Worm (Caenorhabditis elegans): ENCODE data around the gene nsph-3.2.
A peak's percentile ranks its signal among the peaks of the same experiment; 100 is the strongest.

Gene nsph-3.2

ce11 chrIV:10111441-10111840 is 1.2 kb upstream of the nsph-3.2 start, which contains the start of gene spch-1:
Gene spch-1 (minus strand): TSS chrIV:10111541.
- no peak for TF ChIP-seq ref-1 (GFP tag; conservative IDR thresholded peaks at IDR 0.05)
- no peak for TF ChIP-seq ztf-29 (GFP tag; IDR thresholded peaks at IDR 0.05)
- TF ChIP-seq klf-2 (GFP tag; conservative IDR thresholded peaks at IDR 0.05), result no peak
- no peak for TF ChIP-seq T22C8.4 (GFP tag; IDR thresholded peaks at IDR 0.05)

- no peak for TF ChIP-seq med-1 (GFP tag; optimal IDR thresholded peaks at IDR 0.05; ENCODE audit: insufficient read depth)
- TF ChIP-seq ztf-23 (GFP tag; IDR thresholded peaks at IDR 0.05), result no peak
- no peak for TF ChIP-seq ztf-29 (GFP tag; IDR thresholded peaks at IDR 0.05)
- no peak for TF ChIP-seq flt-1 (GFP tag; IDR thresholded peaks at IDR 0.05)
- TF ChIP-seq T22C8.4 (GFP tag; IDR thresholded peaks at IDR 0.05), result no peak
- TF ChIP-seq klf-2 (GFP tag; conservative IDR thresholded peaks at IDR 0.05), result no peak
- TF ChIP-seq cog-1 (tag; optimal IDR thresholded peaks at IDR 0.05), result no peak
- no peak for TF ChIP-seq tab-1 (GFP tag; IDR thresholded peaks at IDR 0.05)
- no peak for TF ChIP-seq ref-1 (GFP tag; conservative IDR thresholded peaks at IDR 0.05)
Observed at ce11 chrIV:10115142-10115541, 2.5 kb downstream of the nsph-3.2 start, which contains the start of gene C04G2.10. Gene C04G2.10 (plus strand): TSS chrIV:10115442.

ce11 chrIV:10116765-10117164 is 4.1 kb downstream of the nsph-3.2 start:
- TF ChIP-seq med-1 (GFP tag; optimal IDR thresholded peaks at IDR 0.05; ENCODE audit: insufficient read depth) (no peak), tab-1 (GFP tag; IDR thresholded peaks at IDR 0.05) (no peak), flt-1 (GFP tag; IDR thresholded peaks at IDR 0.05) (no peak), ztf-29 (GFP tag; IDR thresholded peaks at IDR 0.05) (no peak), T22C8.4 (GFP tag; IDR thresholded peaks at IDR 0.05) (no peak), ztf-23 (GFP tag; IDR thresholded peaks at IDR 0.05) (no peak), ref-1 (GFP tag; conservative IDR thresholded peaks at IDR 0.05) (no peak), klf-2 (GFP tag; conservative IDR thresholded peaks at IDR 0.05) (no peak), cog-1 (tag; optimal IDR thresholded peaks at IDR 0.05) (no peak)

- TF ChIP-seq klf-2 (GFP tag; conservative IDR thresholded peaks at IDR 0.05) (no peak), tab-1 (GFP tag; IDR thresholded peaks at IDR 0.05) (no peak), cog-1 (tag; optimal IDR thresholded peaks at IDR 0.05) (no peak), med-1 (GFP tag; optimal IDR thresholded peaks at IDR 0.05; ENCODE audit: insufficient read depth) (no peak), ref-1 (GFP tag; conservative IDR thresholded peaks at IDR 0.05) (no peak), T22C8.4 (GFP tag; IDR thresholded peaks at IDR 0.05) (no peak), ztf-23 (GFP tag; IDR thresholded peaks at IDR 0.05) (no peak), flt-1 (GFP tag; IDR thresholded peaks at IDR 0.05) (no peak), ztf-29 (GFP tag; IDR thresholded peaks at IDR 0.05) (no peak)
Observed at ce11 chrIV:10122205-10122604, 9.5 kb downstream of the nsph-3.2 start, which contains the start of gene irld-21. Gene irld-21 (minus strand): TSS chrIV:10122305.

- no peak for TF ChIP-seq cog-1 (tag; optimal IDR thresholded peaks at IDR 0.05)
- no peak for TF ChIP-seq med-1 (GFP tag; optimal IDR thresholded peaks at IDR 0.05; ENCODE audit: insufficient read depth)
- no peak for TF ChIP-seq T22C8.4 (GFP tag; IDR thresholded peaks at IDR 0.05)
- TF ChIP-seq ztf-29 (GFP tag; IDR thresholded peaks at IDR 0.05), result no peak
- no peak for TF ChIP-seq klf-2 (GFP tag; conservative IDR thresholded peaks at IDR 0.05)
- TF ChIP-seq ref-1 (GFP tag; conservative IDR thresholded peaks at IDR 0.05), result no peak
- TF ChIP-seq flt-1 (GFP tag; IDR thresholded peaks at IDR 0.05), result no peak
- TF ChIP-seq ztf-23 (GFP tag; IDR thresholded peaks at IDR 0.05), result no peak
- no peak for TF ChIP-seq tab-1 (GFP tag; IDR thresholded peaks at IDR 0.05)
Observed at ce11 chrIV:10126544-10126943, 13.9 kb downstream of the nsph-3.2 start, which contains the start of gene ctf-18. Gene ctf-18 (minus strand): TSS chrIV:10126644.

- TF ChIP-seq med-1 (GFP tag; optimal IDR thresholded peaks at IDR 0.05; ENCODE audit: insufficient read depth), result no peak
- TF ChIP-seq cog-1 (tag; optimal IDR thresholded peaks at IDR 0.05), result no peak
- TF ChIP-seq T22C8.4 (GFP tag; IDR thresholded peaks at IDR 0.05), result no peak
- TF ChIP-seq klf-2 (GFP tag; conservative IDR thresholded peaks at IDR 0.05), result no peak
- TF ChIP-seq tab-1 (GFP tag; IDR thresholded peaks at IDR 0.05), result no peak
- TF ChIP-seq ztf-29 (GFP tag; IDR thresholded peaks at IDR 0.05), result no peak
- no peak for TF ChIP-seq ztf-23 (GFP tag; IDR thresholded peaks at IDR 0.05)
- no peak for TF ChIP-seq ref-1 (GFP tag; conservative IDR thresholded peaks at IDR 0.05)
- no peak for TF ChIP-seq flt-1 (GFP tag; IDR thresholded peaks at IDR 0.05)
Observed at ce11 chrIV:10128446-10128845, 15.8 kb downstream of the nsph-3.2 start.

ce11 chrIV:10128906-10129386 is 16.3 kb downstream of the nsph-3.2 start, which contains the start of the genes gtbp-1 and K08F4.3:
Gene gtbp-1 (minus strand): TSS chrIV:10128956.
Gene K08F4.3 (plus strand): TSS chrIV:10129257.
- TF ChIP-seq tab-1 (GFP tag; IDR thresholded peaks at IDR 0.05), result no peak
- peak; percentile 50; the same call in 1 of the 2 replicates for TF ChIP-seq ztf-23 (GFP tag; IDR thresholded peaks at IDR 0.05)

- TF ChIP-seq tab-1 (GFP tag; IDR thresholded peaks at IDR 0.05) (no peak), cog-1 (tag; optimal IDR thresholded peaks at IDR 0.05) (no peak), klf-2 (GFP tag; conservative IDR thresholded peaks at IDR 0.05) (no peak), T22C8.4 (GFP tag; IDR thresholded peaks at IDR 0.05) (no peak), flt-1 (GFP tag; IDR thresholded peaks at IDR 0.05) (no peak), ztf-23 (GFP tag; IDR thresholded peaks at IDR 0.05) (no peak), med-1 (GFP tag; optimal IDR thresholded peaks at IDR 0.05; ENCODE audit: insufficient read depth) (no peak), ztf-29 (GFP tag; IDR thresholded peaks at IDR 0.05) (no peak), ref-1 (GFP tag; conservative IDR thresholded peaks at IDR 0.05) (no peak)
Observed at ce11 chrIV:10129957-10130356, 17.3 kb downstream of the nsph-3.2 start, which contains the start of gene glt-3. Gene glt-3 (plus strand): TSS chrIV:10130257.

- TF ChIP-seq ztf-29 (GFP tag; IDR thresholded peaks at IDR 0.05) (no peak), klf-2 (GFP tag; conservative IDR thresholded peaks at IDR 0.05) (no peak), tab-1 (GFP tag; IDR thresholded peaks at IDR 0.05) (no peak), med-1 (GFP tag; optimal IDR thresholded peaks at IDR 0.05; ENCODE audit: insufficient read depth) (no peak), ztf-23 (GFP tag; IDR thresholded peaks at IDR 0.05) (no peak), cog-1 (tag; optimal IDR thresholded peaks at IDR 0.05) (no peak), ref-1 (GFP tag; conservative IDR thresholded peaks at IDR 0.05) (no peak), T22C8.4 (GFP tag; IDR thresholded peaks at IDR 0.05) (no peak), flt-1 (GFP tag; IDR thresholded peaks at IDR 0.05) (no peak)
Observed at ce11 chrIV:10135817-10136216, 23.1 kb downstream of the nsph-3.2 start, which contains the start of gene K08F4.5. Gene K08F4.5 (minus strand): TSS chrIV:10135917.

ce11 chrIV:10137804-10138203 is 25.1 kb downstream of the nsph-3.2 start, which contains the start of gene K08F4.12:
Gene K08F4.12 (plus strand): TSS chrIV:10138104.
- TF ChIP-seq cog-1 (tag; optimal IDR thresholded peaks at IDR 0.05) (no peak), ref-1 (GFP tag; conservative IDR thresholded peaks at IDR 0.05) (no peak), tab-1 (GFP tag; IDR thresholded peaks at IDR 0.05) (no peak), ztf-23 (GFP tag; IDR thresholded peaks at IDR 0.05) (no peak), ztf-29 (GFP tag; IDR thresholded peaks at IDR 0.05) (no peak), flt-1 (GFP tag; IDR thresholded peaks at IDR 0.05) (no peak), klf-2 (GFP tag; conservative IDR thresholded peaks at IDR 0.05) (no peak), med-1 (GFP tag; optimal IDR thresholded peaks at IDR 0.05; ENCODE audit: insufficient read depth) (no peak), T22C8.4 (GFP tag; IDR thresholded peaks at IDR 0.05) (no peak)

All from whole organism, midembryonic.